Fruit fly (Drosophila melanogaster) whole organism, adult: Measurements from ENCODE around the gene CG10348.

Experiments used
- CG11617 ChIP-seq: fragments of 200-800 bp; sonication (Bioruptor generic); optimal IDR thresholded peaks from 2 replicates; lab custom pipeline; 2017; ENCODE audit warnings: mild to moderate bottlenecking, missing biosample characterization, missing genetic modification reagents, missing genetic modification characterization
- CG14711 ChIP-seq: fragments of 200-800 bp; sonication (Bioruptor generic); optimal IDR thresholded peaks from 2 replicates; lab custom pipeline; 2018; ENCODE audit warnings: missing biosample characterization, mild to moderate bottlenecking, missing genetic modification characterization, moderate library complexity
- CG1620 ChIP-seq: fragments of 200-800 bp; sonication (Bioruptor generic); optimal IDR thresholded peaks from 2 replicates; lab custom pipeline; 2016; ENCODE audit warnings: missing biosample characterization, missing genetic modification characterization
- CG5204 ChIP-seq: fragments of 200-800 bp; sonication (Bioruptor generic); optimal IDR thresholded peaks from 2 replicates; lab custom pipeline; 2016; ENCODE audit warnings: missing biosample characterization, missing genetic modification characterization
- Clk ChIP-seq: fragments of 200-800 bp; sonication (Bioruptor generic); optimal IDR thresholded peaks from 2 replicates; lab custom pipeline; 2017; ENCODE audit warnings: missing biosample characterization, missing genetic modification characterization
- Crg-1 ChIP-seq: fragments of 200-800 bp; sonication (Bioruptor generic); optimal IDR thresholded peaks from 2 replicates; lab custom pipeline; 2016; ENCODE audit warnings: missing biosample characterization, missing genetic modification characterization
- Hr96 ChIP-seq: fragments of 200-800 bp; sonication (Bioruptor generic); optimal IDR thresholded peaks from 2 replicates; lab custom pipeline; 2016; ENCODE audit warnings: missing biosample characterization, missing genetic modification characterization
- cic ChIP-seq: fragments of 200-800 bp; sonication (Bioruptor generic); optimal IDR thresholded peaks from 2 replicates; lab custom pipeline; 2017; ENCODE audit warnings: missing biosample characterization, mild to moderate bottlenecking, missing genetic modification characterization, moderate library complexity
- cnc ChIP-seq, 2 experiments: fragments of >200 bp; optimal IDR thresholded peaks; 2 replicates each; lab custom pipeline; 2017
- kay ChIP-seq: fragments of 200-800 bp; sonication (Bioruptor generic); peaks from one replicate; lab custom pipeline; 2016; ENCODE audit warnings: missing biosample characterization, missing genetic modification characterization, borderline replicate concordance
- ovo ChIP-seq: fragments of 200-800 bp; sonication (Bioruptor generic); optimal IDR thresholded peaks from 2 replicates; lab custom pipeline; 2016; ENCODE audit warnings: missing biosample characterization, missing genetic modification characterization
- pad ChIP-seq: fragments of 200-800 bp; sonication (Bioruptor generic); optimal IDR thresholded peaks from 3 replicates; lab custom pipeline; 2017; ENCODE audit warnings: missing biosample characterization, missing genetic modification characterization, mild to moderate bottlenecking, moderate library complexity, missing genetic modification reagents
- tj ChIP-seq: fragments of 200-800 bp; sonication (Bioruptor generic); optimal IDR thresholded peaks from 3 replicates; lab custom pipeline; 2017; ENCODE audit warnings: missing biosample characterization, mild to moderate bottlenecking, missing genetic modification characterization, moderate library complexity
- toe ChIP-seq: fragments of 200-800 bp; sonication (Bioruptor generic); optimal IDR thresholded peaks from 2 replicates; lab custom pipeline; 2016; ENCODE audit warnings: missing biosample characterization, missing genetic modification characterization

DNA sequence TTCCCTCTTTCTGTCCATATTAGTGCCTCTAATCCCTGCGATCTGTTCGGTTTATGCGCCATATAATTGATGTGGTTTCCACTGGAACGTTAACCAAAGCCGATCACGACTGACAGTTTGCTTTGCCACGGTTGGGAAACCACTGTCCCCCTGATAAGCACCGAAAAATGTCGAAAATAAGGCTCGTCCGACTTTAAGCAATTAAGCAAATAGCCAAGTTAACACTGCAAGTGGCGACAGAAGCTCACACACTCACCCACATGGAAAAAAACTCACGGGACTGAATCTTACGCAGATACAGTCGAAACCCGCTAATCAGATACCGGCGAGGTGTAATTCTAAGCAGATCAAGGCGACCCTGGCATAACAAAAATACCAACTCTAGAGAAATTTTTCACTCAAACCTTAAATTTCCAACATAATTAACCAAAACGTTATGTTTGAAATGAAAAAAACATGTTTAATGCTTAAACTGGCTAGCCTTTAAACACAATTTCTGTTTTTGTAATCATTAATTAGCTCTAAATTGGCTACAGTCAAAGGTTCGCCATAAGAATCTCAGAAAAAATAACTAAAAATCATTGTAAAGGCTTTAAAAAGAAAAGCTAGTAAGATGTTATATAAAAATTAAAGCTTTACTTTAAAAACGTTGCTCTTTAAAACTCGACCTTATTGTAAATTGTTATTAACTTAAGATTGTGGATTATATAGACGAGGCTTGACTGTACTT, 54.2 kb downstream of the CG10348 start:
- TF ChIP-seq pad (GFP tag; lab: Kevin White, UChicago) (no peak), ovo (GFP tag; lab: Kevin White, UChicago) (no peak), kay (peak; percentile 4), cnc (optimal IDR thresholded peaks at IDR 0.05; lab: Kevin White, UChicago) (no peak), CG1620 (GFP tag; lab: Kevin White, UChicago) (no peak), CG5204 (GFP tag; lab: Kevin White, UChicago) (no peak), CG11617 (GFP tag; lab: Kevin White, UChicago) (no peak), Hr96 (no peak), Clk (no peak), CG14711 (tag; lab: Kevin White, UChicago) (no peak), toe (GFP tag; lab: Kevin White, UChicago) (no peak), cic (GFP tag; lab: Kevin White, UChicago) (no peak), tj (GFP tag; lab: Kevin White, UChicago) (no peak), Crg-1 (GFP tag; lab: Kevin White, UChicago) (no peak)
